Fruit fly (Drosophila melanogaster): Measurements from ENCODE around the gene MED20.

Gene MED20

dm6 chr2L:8100489-8101352 lies 28.1 kb upstream of the MED20 start:
- TF ChIP-seq fd96Ca (GFP tag; IDR thresholded peaks at IDR 0.05) (no peak), Ets98B (GFP tag; IDR thresholded peaks at IDR 0.05) (peak; percentile 9; the same call in 1 of the 2 replicates), CG4496 (GFP tag; IDR thresholded peaks at IDR 0.05) (no peak), CG8301 (tag; optimal IDR thresholded peaks at IDR 0.05) (peak; percentile 40), Pif1A (GFP tag; optimal IDR thresholded peaks at IDR 0.05) (peak; percentile 24), CG15710 (tag; optimal IDR thresholded peaks at IDR 0.05) (peak; percentile 55), Pif1B (GFP tag; optimal IDR thresholded peaks at IDR 0.05) (no peak), CG17806 (tag; optimal IDR thresholded peaks at IDR 0.05) (peak; percentile 52), CG8159 (tag; optimal IDR thresholded peaks at IDR 0.05) (no peak), CG13204 (GFP tag; optimal IDR thresholded peaks at IDR 0.05) (no peak), EcR (GFP tag; optimal IDR thresholded peaks at IDR 0.05) (peak; percentile 82), CG34367 (tag; optimal IDR thresholded peaks at IDR 0.05) (no peak), CG10348 (GFP tag; IDR thresholded peaks at IDR 0.05) (no peak), rn (GFP tag; IDR thresholded peaks at IDR 0.05) (no peak), CG9948 (tag; optimal IDR thresholded peaks at IDR 0.05) (peak; percentile 33), CG12605 (GFP tag; IDR thresholded peaks at IDR 0.05) (no peak), gl (tag; optimal IDR thresholded peaks at IDR 0.05) (no peak), Snoo (tag; optimal IDR thresholded peaks at IDR 0.05) (peak; percentile 19)

dm6 chr2L:8099615-8100375 lies 27.1 kb upstream of the MED20 start:
- TF ChIP-seq CG9948 (tag; optimal IDR thresholded peaks at IDR 0.05), result no peak
- no peak for TF ChIP-seq rn (GFP tag; IDR thresholded peaks at IDR 0.05)
- no peak for TF ChIP-seq Pif1B (GFP tag; optimal IDR thresholded peaks at IDR 0.05)
- TF ChIP-seq EcR (GFP tag; optimal IDR thresholded peaks at IDR 0.05), result no peak
- no peak for TF ChIP-seq CG15710 (tag; optimal IDR thresholded peaks at IDR 0.05)
- no peak for TF ChIP-seq CG8301 (tag; optimal IDR thresholded peaks at IDR 0.05)
- no peak for TF ChIP-seq D1 (tag; optimal IDR thresholded peaks at IDR 0.05)
- TF ChIP-seq CG32121 (GFP tag; IDR thresholded peaks at IDR 0.05), result peak; percentile 55; the same call in 1 of the 2 replicates
- TF ChIP-seq Pif1A (GFP tag; optimal IDR thresholded peaks at IDR 0.05), result peak; percentile 4

dm6 chr2L:8099050-8099449 lies 26.4 kb upstream of the MED20 start:
- TF ChIP-seq Pif1A (GFP tag; optimal IDR thresholded peaks at IDR 0.05) (no peak), CG15710 (tag; optimal IDR thresholded peaks at IDR 0.05) (no peak), CG12605 (GFP tag; IDR thresholded peaks at IDR 0.05) (no peak), CG32121 (GFP tag; IDR thresholded peaks at IDR 0.05) (no peak), rn (GFP tag; IDR thresholded peaks at IDR 0.05) (no peak), Snoo (tag; optimal IDR thresholded peaks at IDR 0.05) (no peak), CG34367 (tag; optimal IDR thresholded peaks at IDR 0.05) (no peak), Pif1B (GFP tag; optimal IDR thresholded peaks at IDR 0.05) (no peak), D1 (tag; optimal IDR thresholded peaks at IDR 0.05) (no peak), CG8159 (tag; optimal IDR thresholded peaks at IDR 0.05) (no peak), Ets98B (GFP tag; IDR thresholded peaks at IDR 0.05) (no peak), CG14655 (GFP tag; optimal IDR thresholded peaks at IDR 0.05) (no peak), fd96Ca (GFP tag; IDR thresholded peaks at IDR 0.05) (no peak), CG9948 (tag; optimal IDR thresholded peaks at IDR 0.05) (no peak)

- TF ChIP-seq CG32121 (GFP tag; IDR thresholded peaks at IDR 0.05), result 0 out of 2 replicates have a peak, but pooled peaks have one; percentile 11
- TF ChIP-seq Ets98B (GFP tag; IDR thresholded peaks at IDR 0.05), result no peak
- no peak for TF ChIP-seq CG34367 (tag; optimal IDR thresholded peaks at IDR 0.05)
- no peak for TF ChIP-seq Snoo (tag; optimal IDR thresholded peaks at IDR 0.05)
- no peak for TF ChIP-seq CG9948 (tag; optimal IDR thresholded peaks at IDR 0.05)
- TF ChIP-seq CG10348 (GFP tag; IDR thresholded peaks at IDR 0.05), result no peak
These were observed 25.6 kb upstream of the MED20 start for dm6 chr2L:8097964-8098945.

dm6 chr2L:8097461-8097860 lies 24.8 kb upstream of the MED20 start:
- TF ChIP-seq CG14655 (GFP tag; optimal IDR thresholded peaks at IDR 0.05), result peak; percentile 1
- no peak for TF ChIP-seq CG13204 (GFP tag; optimal IDR thresholded peaks at IDR 0.05)

All from whole organism, pupa.